Worm (Caenorhabditis elegans) whole organism, L1 larva: ENCODE results near the gene srb-13.

Experiments
- C04F5.9 ChIP-seq: sonication (generic microtip); optimal IDR thresholded peaks from 2 replicates; lab custom pipeline; 2016; ENCODE audit warnings: missing genetic modification characterization, missing compliant biosample characterization
- C16A3.4 ChIP-seq: fragments of 150-350 bp; optimal IDR thresholded peaks from 2 replicates; lab custom pipeline; 2014; ENCODE audit warnings: missing biosample characterization, missing genetic modification characterization
- Y116A8C.19 ChIP-seq: sonication (generic microtip); optimal IDR thresholded peaks from 2 replicates; lab custom pipeline; 2016; ENCODE audit warnings: missing compliant biosample characterization, missing genetic modification characterization, borderline replicate concordance
- aha-1 ChIP-seq: fragments of 150-350 bp; optimal IDR thresholded peaks from 2 replicates; lab custom pipeline; 2014; ENCODE audit warnings: missing biosample characterization, missing genetic modification characterization
- ama-1 ChIP-seq: fragments of 150-350 bp; optimal IDR thresholded peaks from 2 replicates; lab custom pipeline; 2014
- blmp-1 ChIP-seq: fragments of 150-350 bp; optimal IDR thresholded peaks from 2 replicates; lab custom pipeline; 2014; ENCODE audit warnings: missing biosample characterization, missing genetic modification characterization
- ceh-63 ChIP-seq: fragments of 200-800 bp; sonication (Bioruptor generic); optimal IDR thresholded peaks from 2 replicates; lab custom pipeline; 2018; ENCODE audit warnings: mild to moderate bottlenecking, missing genetic modification characterization, missing compliant biosample characterization
- ceh-90 ChIP-seq: sonication (generic microtip); optimal IDR thresholded peaks from 2 replicates; lab custom pipeline; 2016; ENCODE audit warnings: missing genetic modification characterization, missing compliant biosample characterization
- ces-1 ChIP-seq: fragments of 150-350 bp; optimal IDR thresholded peaks from 2 replicates; lab custom pipeline; 2014; ENCODE audit warnings: missing biosample characterization, missing genetic modification reagents, missing genetic modification characterization
- dpl-1 ChIP-seq, 3 experiments: fragments of 150-350 bp in 2 of 3; sonication (generic microtip) in 1 of 3; optimal IDR thresholded peaks; 2 replicates each; lab custom pipeline; 2014 to 2017; ENCODE audit warnings: missing biosample characterization in 3 of 3, missing genetic modification characterization in 3 of 3, missing genetic modification reagents in 3 of 3
- dsc-1 ChIP-seq: sonication (generic microtip); optimal IDR thresholded peaks from 2 replicates; lab custom pipeline; 2016; ENCODE audit warnings: mild to moderate bottlenecking, missing genetic modification characterization, missing compliant biosample characterization
- efl-1 ChIP-seq, 4 experiments: fragments of 150-350 bp; optimal IDR thresholded peaks in 3 of 4; peaks in 1 of 4; 1 replicate in 1 of 4; 2 replicates in 3 of 4; lab custom pipeline; 2014; ENCODE audit warnings: missing biosample characterization in 2 of 4, missing genetic modification characterization in 2 of 4, missing genetic modification reagents in 2 of 4
- efl-3 ChIP-seq: fragments of 200-800 bp; sonication (Bioruptor generic); optimal IDR thresholded peaks from 2 replicates; lab custom pipeline; 2018; ENCODE audit warnings: mild to moderate bottlenecking, missing genetic modification characterization, missing compliant biosample characterization
- elt-3 ChIP-seq, 6 experiments: fragments of 150-350 bp in 1 of 6; sonication (generic microtip); optimal IDR thresholded peaks; 2 replicates each; lab custom pipeline; 2017 to 2018; ENCODE audit warnings: missing biosample characterization in 6 of 6, missing genetic modification characterization in 6 of 6, inconsistent platforms in 1 of 6
- fkh-10 ChIP-seq: sonication (generic microtip); optimal IDR thresholded peaks from 2 replicates; lab custom pipeline; 2017; ENCODE audit warnings: missing biosample characterization, missing genetic modification reagents, missing genetic modification characterization
- fkh-8 ChIP-seq: sonication (generic microtip); optimal IDR thresholded peaks from 2 replicates; lab custom pipeline; 2016; ENCODE audit warnings: mild to moderate bottlenecking, missing genetic modification characterization, missing compliant biosample characterization
- grh-1 ChIP-seq: fragments of 200-800 bp; sonication (Bioruptor generic); IDR thresholded peaks from 2 replicates; pipeline ENCODE4 v1.3.6; 2022; ENCODE audit warnings: missing genetic modification reagents, missing genetic modification characterization, missing compliant biosample characterization
- hpl-2 ChIP-seq: fragments of 150-350 bp; optimal IDR thresholded peaks from 2 replicates; lab custom pipeline; 2014; ENCODE audit warnings: missing biosample characterization, missing genetic modification reagents, missing genetic modification characterization
- irx-1 ChIP-seq: sonication (generic microtip); optimal IDR thresholded peaks from 2 replicates; lab custom pipeline; 2016; ENCODE audit warnings: missing genetic modification characterization, missing compliant biosample characterization
- isw-1 ChIP-seq: fragments of 200-800 bp; sonication (Bioruptor generic); IDR thresholded peaks from 2 replicates; pipeline ENCODE4 v1.3.6; 2022; ENCODE audit warnings: missing genetic modification characterization, missing compliant biosample characterization
- jun-1 ChIP-seq: fragments of 150-350 bp; optimal IDR thresholded peaks from 2 replicates; lab custom pipeline; 2014; ENCODE audit warnings: missing biosample characterization, missing genetic modification reagents, missing genetic modification characterization
- lin-14 ChIP-seq: fragments of 200-800 bp; sonication (Bioruptor generic); optimal IDR thresholded peaks from 2 replicates; lab custom pipeline; 2018; ENCODE audit warnings: mild to moderate bottlenecking, missing genetic modification characterization, moderate library complexity, missing compliant biosample characterization
- lin-39 ChIP-seq: fragments of 150-350 bp; optimal IDR thresholded peaks from 2 replicates; lab custom pipeline; 2014; ENCODE audit warnings: missing biosample characterization, missing genetic modification reagents, missing genetic modification characterization
- lsy-2 ChIP-seq, 2 experiments: fragments of 150-350 bp; optimal IDR thresholded peaks; 2 replicates each; lab custom pipeline; 2014; ENCODE audit warnings: missing biosample characterization in 2 of 2, missing genetic modification characterization in 2 of 2
- mdl-1 ChIP-seq, 2 experiments: fragments of 150-350 bp; optimal IDR thresholded peaks; 2 replicates each; lab custom pipeline; 2014 to 2017; ENCODE audit warnings: missing biosample characterization in 2 of 2, missing genetic modification characterization in 2 of 2, inconsistent platforms in 1 of 2
- mep-1 ChIP-seq: fragments of 150-350 bp; optimal IDR thresholded peaks from 2 replicates; lab custom pipeline; 2014; ENCODE audit warnings: missing biosample characterization, missing genetic modification characterization
- nhr-11 ChIP-seq: fragments of 150-350 bp; optimal IDR thresholded peaks from 2 replicates; lab custom pipeline; 2014; ENCODE audit warnings: missing biosample characterization, missing genetic modification characterization
- nhr-20 ChIP-seq: sonication (generic microtip); optimal IDR thresholded peaks from 2 replicates; lab custom pipeline; 2016; ENCODE audit warnings: mild to moderate bottlenecking, missing genetic modification characterization, missing compliant biosample characterization
- nhr-237 ChIP-seq: fragments of 150-350 bp; optimal IDR thresholded peaks from 2 replicates; lab custom pipeline; 2014; ENCODE audit warnings: missing biosample characterization, missing genetic modification characterization
- nhr-28 ChIP-seq: fragments of 150-350 bp; optimal IDR thresholded peaks from 2 replicates; lab custom pipeline; 2014; ENCODE audit warnings: missing biosample characterization, missing genetic modification characterization
- nhr-71 ChIP-seq: sonication (generic microtip); optimal IDR thresholded peaks from 2 replicates; lab custom pipeline; 2016; ENCODE audit warnings: mild to moderate bottlenecking, missing genetic modification characterization, moderate library complexity, missing compliant biosample characterization
- nhr-76 ChIP-seq: sonication (generic microtip); optimal IDR thresholded peaks from 2 replicates; lab custom pipeline; 2017; ENCODE audit warnings: missing biosample characterization, missing genetic modification characterization
- nhr-77 ChIP-seq: fragments of 150-350 bp; optimal IDR thresholded peaks from 2 replicates; lab custom pipeline; 2014; ENCODE audit warnings: missing biosample characterization, missing genetic modification characterization
- nhr-85 ChIP-seq: sonication (generic microtip); peaks from one replicate; lab custom pipeline; 2016; ENCODE audit warnings: missing genetic modification characterization, inconsistent platforms, missing compliant biosample characterization
- nhr-90 ChIP-seq: sonication (generic microtip); optimal IDR thresholded peaks from 2 replicates; lab custom pipeline; 2016; ENCODE audit warnings: mild to moderate bottlenecking, missing genetic modification characterization, missing compliant biosample characterization; ENCODE audit not compliant: poor library complexity
- pqm-1 ChIP-seq: sonication (generic microtip); optimal IDR thresholded peaks from 3 replicates; lab custom pipeline; 2017; ENCODE audit warnings: missing biosample characterization, missing genetic modification characterization
- sptf-1 ChIP-seq: fragments of 150-350 bp; optimal IDR thresholded peaks from 2 replicates; lab custom pipeline; 2014; ENCODE audit warnings: missing biosample characterization, missing genetic modification characterization
- sup-37 ChIP-seq: fragments of 200-800 bp; sonication (Bioruptor generic); optimal IDR thresholded peaks from 2 replicates; lab custom pipeline; 2018; ENCODE audit warnings: mild to moderate bottlenecking, missing genetic modification characterization, missing compliant biosample characterization
- tbx-2 ChIP-seq: sonication (generic microtip); optimal IDR thresholded peaks from 2 replicates; lab custom pipeline; 2016; ENCODE audit warnings: missing genetic modification characterization, missing compliant biosample characterization
- tlp-1 ChIP-seq: fragments of 150-350 bp; optimal IDR thresholded peaks from 2 replicates; lab custom pipeline; 2014; ENCODE audit warnings: missing biosample characterization, missing genetic modification characterization
- unc-130 ChIP-seq: fragments of 150-350 bp; optimal IDR thresholded peaks from 2 replicates; lab custom pipeline; 2017; ENCODE audit warnings: missing biosample characterization, missing genetic modification characterization, inconsistent platforms
- unc-30 ChIP-seq: sonication (generic microtip); optimal IDR thresholded peaks from 2 replicates; lab custom pipeline; 2017; ENCODE audit warnings: missing biosample characterization, missing genetic modification characterization
- unc-86 ChIP-seq: sonication (generic microtip); optimal IDR thresholded peaks from 2 replicates; lab custom pipeline; 2016; ENCODE audit warnings: missing genetic modification characterization, missing compliant biosample characterization
- unc-98 ChIP-seq: fragments of 200-800 bp; sonication (Bioruptor generic); IDR thresholded peaks from 2 replicates; pipeline ENCODE4 v1.3.6; 2022; ENCODE audit warnings: missing genetic modification characterization, missing compliant biosample characterization
- vab-15 ChIP-seq: sonication (generic microtip); optimal IDR thresholded peaks from 2 replicates; lab custom pipeline; 2017; ENCODE audit warnings: missing genotype, mild to moderate bottlenecking, missing genetic modification characterization, missing compliant biosample characterization
- zag-1 ChIP-seq: fragments of 150-350 bp; optimal IDR thresholded peaks from 2 replicates; lab custom pipeline; 2014; ENCODE audit warnings: missing biosample characterization, missing genetic modification characterization
- ztf-4 ChIP-seq: fragments of 150-350 bp; optimal IDR thresholded peaks from 2 replicates; lab custom pipeline; 2014; ENCODE audit warnings: missing biosample characterization, missing genetic modification characterization

srb-13 gene

DNA sequence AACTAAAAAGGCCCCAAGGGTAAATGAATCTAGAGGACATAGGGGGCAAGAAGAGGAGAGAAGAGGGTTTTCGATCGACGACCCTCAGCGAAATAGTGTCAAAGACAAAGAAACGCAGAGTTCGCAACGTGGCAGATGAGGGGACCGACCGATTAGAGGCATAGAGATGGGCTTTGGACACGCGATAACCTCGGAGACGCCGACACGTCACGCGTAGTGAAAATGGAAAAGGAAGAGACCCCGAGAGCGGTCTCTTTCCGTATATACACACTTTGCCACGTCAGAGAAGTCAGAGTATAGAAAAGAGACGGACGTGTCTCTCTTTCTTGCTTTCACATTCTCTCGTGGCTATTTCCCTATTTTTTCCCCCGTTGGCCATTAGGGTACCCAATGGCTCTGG lies 24.1 kb upstream of the srb-13 start (continued):
- peak; percentile 58 for TF ChIP-seq ztf-4
- no peak for TF ChIP-seq tlp-1 (tag; lab: Kevin White, UChicago)
- peak; percentile 13 for TF ChIP-seq hpl-2
- peak; percentile 57 to 75 for TF ChIP-seq efl-1 (optimal IDR thresholded peaks at IDR 0.05; lab: Kevin White, UChicago)
- TF ChIP-seq efl-1 (GFP tag; optimal IDR thresholded peaks at IDR 0.05 in 1 of 2; lab: Kevin White, UChicago), result peak; percentile 27 to 93
- TF ChIP-seq zag-1 (tag; lab: Kevin White, UChicago), result no peak
- TF ChIP-seq ces-1 (GFP tag; lab: Kevin White, UChicago), result no peak
- peak; percentile 59 for TF ChIP-seq fkh-10 (GFP tag; lab: Kevin White, UChicago)
- no peak for TF ChIP-seq ama-1 (lab: Kevin White, UChicago)
- TF ChIP-seq isw-1 (GFP tag; lab: Robert Waterston, UW), result peak; percentile 70
- TF ChIP-seq pqm-1 (tag; lab: Kevin White, UChicago), result no peak
- peak; percentile 83 for TF ChIP-seq fkh-8 (tag; lab: Kevin White, UChicago)
- TF ChIP-seq nhr-90 (tag; lab: Kevin White, UChicago), result peak; percentile 68
- peak; percentile 73 for TF ChIP-seq mep-1 (tag; lab: Kevin White, UChicago)
- no peak for TF ChIP-seq aha-1 (tag; lab: Kevin White, UChicago)
- peak; percentile 79 for TF ChIP-seq tbx-2
- peak; percentile 97 for TF ChIP-seq lin-14 (GFP tag; lab: Kevin White, UChicago)
- no peak for TF ChIP-seq ceh-90 (tag; lab: Kevin White, UChicago)
- no peak for TF ChIP-seq efl-3
- no peak for TF ChIP-seq nhr-28 (tag; lab: Kevin White, UChicago)
- no peak for TF ChIP-seq nhr-11 (tag; lab: Kevin White, UChicago)
- TF ChIP-seq nhr-71 (tag; lab: Kevin White, UChicago), result peak; percentile 88
- peak; percentile 10 for TF ChIP-seq unc-130 (tag; lab: Kevin White, UChicago)
- peak; percentile 45 for TF ChIP-seq jun-1 (tag; lab: Kevin White, UChicago)
- peak in 1 of 6 experiments; percentile 11 for TF ChIP-seq elt-3 (tag; optimal IDR thresholded peaks at IDR 0.05; lab: Kevin White, UChicago)
- no peak for TF ChIP-seq C04F5.9 (tag; lab: Kevin White, UChicago)
- no peak for TF ChIP-seq unc-98 (GFP tag; lab: Robert Waterston, UW)
- no peak for TF ChIP-seq nhr-77
- peak; percentile 37 for TF ChIP-seq dsc-1
- TF ChIP-seq Y116A8C.19 (tag; lab: Kevin White, UChicago), result no peak
- TF ChIP-seq sptf-1, result no peak
- peak in 2 of 3 experiments; percentile 27 to 45 for TF ChIP-seq dpl-1 (GFP tag; optimal IDR thresholded peaks at IDR 0.05; lab: Kevin White, UChicago)
- TF ChIP-seq ceh-63, result no peak
- peak in 1 of 2 experiments; percentile 86 for TF ChIP-seq mdl-1 (tag; optimal IDR thresholded peaks at IDR 0.05; lab: Kevin White, UChicago)
- no peak for TF ChIP-seq unc-30 (tag; lab: Kevin White, UChicago)
- no peak; the same call in 1 of the 2 replicates for TF ChIP-seq grh-1 (GFP tag; lab: Robert Waterston, UW)
- peak; percentile 57 for TF ChIP-seq unc-86
- TF ChIP-seq nhr-20, result peak; percentile 84
- no peak for TF ChIP-seq sup-37
- peak; percentile 72 to 76 for TF ChIP-seq lsy-2 (tag; optimal IDR thresholded peaks at IDR 0.05; lab: Kevin White, UChicago)
- TF ChIP-seq irx-1, result peak; percentile 41
- no peak for TF ChIP-seq lin-39 (tag; lab: Kevin White, UChicago)
- no peak for TF ChIP-seq nhr-76 (tag; lab: Kevin White, UChicago)
- peak; percentile 83 for TF ChIP-seq nhr-85 (tag; lab: Kevin White, UChicago)
- TF ChIP-seq vab-15 (tag; lab: Kevin White, UChicago), result no peak
- peak; percentile 72 for TF ChIP-seq blmp-1 (tag; lab: Kevin White, UChicago)
- TF ChIP-seq nhr-237, result no peak
- TF ChIP-seq C16A3.4 (tag; lab: Kevin White, UChicago), result peak; percentile 43
